Fruit fly (Drosophila melanogaster) Kc167 (cell line): ENCODE results near the gene Arglu1.

ENCODE experiments used
- psq ChIP-seq: fragments of >200 bp; optimal IDR thresholded peaks from 2 replicates; lab custom pipeline; 2017; ENCODE audit warnings: missing external identifiers
- ttk ChIP-seq: sonication (Bioruptor generic); optimal IDR thresholded peaks from 2 replicates; lab custom pipeline; 2017; ENCODE audit warnings: missing external identifiers

dm6 chr2L:9912570-9913260 is 25.2 kb downstream of the Arglu1 start, which contains the start of the genes Etl1 and Srp54:
- no peak for TF ChIP-seq ttk (lab: Kevin White, UChicago)
- no peak for TF ChIP-seq psq (lab: Kevin White, UChicago)
